Fruit fly (Drosophila melanogaster): ENCODE measurements around the gene glec.

The glec gene

dm6 chr3R:21823076-21823475 is 33.0 kb downstream of the glec start (continued):
- TF ChIP-seq Sry-δ (GFP tag; optimal IDR thresholded peaks at IDR 0.05), result no peak
- no peak for TF ChIP-seq jigr1 (GFP tag; IDR thresholded peaks at IDR 0.05)
- TF ChIP-seq sob (GFP tag; IDR thresholded peaks at IDR 0.05), result no peak
- no peak for TF ChIP-seq D (optimal IDR thresholded peaks at IDR 0.05)
- peak; percentile 1 for TF ChIP-seq D (GFP tag; optimal IDR thresholded peaks at IDR 0.05)
- TF ChIP-seq amos (GFP tag; IDR thresholded peaks at IDR 0.05; ENCODE audit: partially characterized antibody), result no peak
- no peak for TF ChIP-seq ftz-f1 (GFP tag; optimal IDR thresholded peaks at IDR 0.05)
- no peak for TF ChIP-seq chm (GFP tag; IDR thresholded peaks at IDR 0.05)
- no peak for TF ChIP-seq PHDP (tag; optimal IDR thresholded peaks at IDR 0.05)
- no peak for TF ChIP-seq BtbVII (GFP tag; optimal IDR thresholded peaks at IDR 0.05)
- TF ChIP-seq Ravus (GFP tag; IDR thresholded peaks at IDR 0.05), result no peak
- TF ChIP-seq Dll (GFP tag; IDR thresholded peaks at IDR 0.05; ENCODE audit: partially characterized antibody), result no peak
- TF ChIP-seq CG10979 (tag; optimal IDR thresholded peaks at IDR 0.05), result no peak
- TF ChIP-seq dmrt11E (tag; optimal IDR thresholded peaks at IDR 0.05), result no peak
- no peak for TF ChIP-seq dysf (GFP tag; IDR thresholded peaks at IDR 0.05)
- TF ChIP-seq ash1 (GFP tag; optimal IDR thresholded peaks at IDR 0.05), result no peak
- no peak for TF ChIP-seq gcm2 (GFP tag; optimal IDR thresholded peaks at IDR 0.05)
- no peak for TF ChIP-seq E2f1 (GFP tag; IDR thresholded peaks at IDR 0.05)
- no peak for TF ChIP-seq tup (GFP tag; optimal IDR thresholded peaks at IDR 0.05)
- TF ChIP-seq CG2875 (GFP tag; optimal IDR thresholded peaks at IDR 0.05), result no peak
- TF ChIP-seq Dad (GFP tag; optimal IDR thresholded peaks at IDR 0.05), result no peak
- TF ChIP-seq CG12071 (GFP tag; optimal IDR thresholded peaks at IDR 0.05), result no peak
- no peak for TF ChIP-seq Meics (GFP tag; optimal IDR thresholded peaks at IDR 0.05)
- TF ChIP-seq CG1233 (GFP tag; optimal IDR thresholded peaks at IDR 0.05), result peak; percentile 12
- TF ChIP-seq CG13424 (tag; optimal IDR thresholded peaks at IDR 0.05), result no peak
- TF ChIP-seq stwl (tag; optimal IDR thresholded peaks at IDR 0.05), result no peak
- TF ChIP-seq CG9437 (GFP tag; optimal IDR thresholded peaks at IDR 0.05), result no peak
- no peak for TF ChIP-seq tx (GFP tag; optimal IDR thresholded peaks at IDR 0.05)
- no peak for TF ChIP-seq sr (GFP tag; IDR thresholded peaks at IDR 0.05)
- TF ChIP-seq Adf1 (GFP tag; IDR thresholded peaks at IDR 0.05), result no peak
- no peak for TF ChIP-seq eyg (GFP tag; optimal IDR thresholded peaks at IDR 0.05)
- TF ChIP-seq sens (GFP tag), result peak; percentile 63
- TF ChIP-seq H15 (GFP tag; IDR thresholded peaks at IDR 0.05), result no peak
- no peak for TF ChIP-seq eve (GFP tag; optimal IDR thresholded peaks at IDR 0.05)
- no peak for TF ChIP-seq tin (GFP tag; optimal IDR thresholded peaks at IDR 0.05)

- TF ChIP-seq Six4 (GFP tag; optimal IDR thresholded peaks at IDR 0.05) (no peak), crol (GFP tag; IDR thresholded peaks at IDR 0.05) (no peak), bigmax (GFP tag; optimal IDR thresholded peaks at IDR 0.05) (no peak), CG3281 (GFP tag; optimal IDR thresholded peaks at IDR 0.05) (no peak), tap (tag; optimal IDR thresholded peaks at IDR 0.05) (no peak), CG32767 (GFP tag; IDR thresholded peaks at IDR 0.05) (no peak; the same call in 1 of the 2 replicates), luna (GFP tag; optimal IDR thresholded peaks at IDR 0.05) (no peak), CG17612 (GFP tag; IDR thresholded peaks at IDR 0.05) (no peak), dpn (GFP tag; optimal IDR thresholded peaks at IDR 0.05) (no peak), pfk (GFP tag; optimal IDR thresholded peaks at IDR 0.05) (no peak), CG7357 (GFP tag; IDR thresholded peaks at IDR 0.05) (no peak), Atf-2 (GFP tag; optimal IDR thresholded peaks at IDR 0.05) (no peak), org-1 (GFP tag; optimal IDR thresholded peaks at IDR 0.05) (no peak), CG8281 (tag; optimal IDR thresholded peaks at IDR 0.05) (no peak), schlank (tag; optimal IDR thresholded peaks at IDR 0.05) (no peak), Hand (GFP tag; optimal IDR thresholded peaks at IDR 0.05) (no peak), Dip2 (GFP tag; IDR thresholded peaks at IDR 0.05) (no peak), CG17568 (GFP tag; optimal IDR thresholded peaks at IDR 0.05) (no peak), CG13287 (GFP tag; IDR thresholded peaks at IDR 0.05; ENCODE audit: partially characterized antibody) (peak; percentile 29), Sry-β (GFP tag; optimal IDR thresholded peaks at IDR 0.05) (no peak)
Measured at dm6 chr3R:21822562-21822933, 33.5 kb downstream of the glec start, which contains the start of gene CASK. TSS of gene CASK (minus strand) at chr3R:21822674.
